Fruit fly (Drosophila melanogaster): ENCODE measurements around the gene Neb-cGP.

Neb-cGP gene

dm6 chrX:10460506-10461114, at the start of gene Neb-cGP (continued):
- TF ChIP-seq exex (tag; optimal IDR thresholded peaks at IDR 0.05) (peak; percentile 18), abd-A (tag; optimal IDR thresholded peaks at IDR 0.05) (no peak), Rx (GFP tag; IDR thresholded peaks at IDR 0.05) (no peak), sqz (GFP tag; optimal IDR thresholded peaks at IDR 0.05) (peak; percentile 18), pita (GFP tag; optimal IDR thresholded peaks at IDR 0.05) (no peak), pho (GFP tag; optimal IDR thresholded peaks at IDR 0.05) (peak; percentile 43), phol (tag; optimal IDR thresholded peaks at IDR 0.05) (peak; percentile 56), nom (GFP tag; optimal IDR thresholded peaks at IDR 0.05) (peak; percentile 35), CG17802 (tag; optimal IDR thresholded peaks at IDR 0.05) (peak; percentile 20), hbn (GFP tag; IDR thresholded peaks at IDR 0.05; ENCODE audit: partially characterized antibody) (peak; percentile 93), pum (GFP tag; optimal IDR thresholded peaks at IDR 0.05) (peak; percentile 43), repo (GFP tag; optimal IDR thresholded peaks at IDR 0.05) (peak; percentile 35), CG10543 (GFP tag; optimal IDR thresholded peaks at IDR 0.05) (peak; percentile 69), CG15269 (tag; optimal IDR thresholded peaks at IDR 0.05) (peak; percentile 52), CG43689 (GFP tag; IDR thresholded peaks at IDR 0.05) (no peak), CG6813 (GFP tag; optimal IDR thresholded peaks at IDR 0.05) (peak; percentile 47), zf30C (GFP tag; optimal IDR thresholded peaks at IDR 0.05) (no peak), NC2α (GFP tag; optimal IDR thresholded peaks at IDR 0.05) (no peak), caup (GFP tag; optimal IDR thresholded peaks at IDR 0.05; ENCODE audit: severe bottlenecking) (peak; percentile 75), mirr (GFP tag; optimal IDR thresholded peaks at IDR 0.05) (peak; percentile 45), grau (tag; optimal IDR thresholded peaks at IDR 0.05) (peak; percentile 60), CG11696 (GFP tag; IDR thresholded peaks at IDR 0.05) (no peak), gem (tag; optimal IDR thresholded peaks at IDR 0.05) (peak; percentile 39), so (GFP tag; IDR thresholded peaks at IDR 0.05) (no peak), CG14014 (GFP tag; IDR thresholded peaks at IDR 0.05) (peak; percentile 50; the same call in 1 of the 2 replicates), nau (GFP tag; optimal IDR thresholded peaks at IDR 0.05) (no peak), ab (GFP tag; optimal IDR thresholded peaks at IDR 0.05) (no peak), CG2120 (GFP tag; optimal IDR thresholded peaks at IDR 0.05) (peak; percentile 84), CG31365 (tag; optimal IDR thresholded peaks at IDR 0.05) (no peak), Hsf (GFP tag; optimal IDR thresholded peaks at IDR 0.05) (peak; percentile 51), tin (GFP tag; optimal IDR thresholded peaks at IDR 0.05) (peak; percentile 64), dmrt11E (tag; optimal IDR thresholded peaks at IDR 0.05) (peak; percentile 43), CG11504 (tag; optimal IDR thresholded peaks at IDR 0.05) (no peak), ken (GFP tag; IDR thresholded peaks at IDR 0.05) (peak; percentile 68; the same call in 2 of the 3 replicates), CG9437 (GFP tag; optimal IDR thresholded peaks at IDR 0.05) (no peak), bigmax (GFP tag; optimal IDR thresholded peaks at IDR 0.05) (peak; percentile 89), Neu2 (GFP tag; optimal IDR thresholded peaks at IDR 0.05; ENCODE audit: borderline replicate concordance) (no peak), Usf (GFP tag; optimal IDR thresholded peaks at IDR 0.05) (peak; percentile 10), CG11456 (GFP tag; IDR thresholded peaks at IDR 0.05) (peak; percentile 76; the same call in 2 of the 3 replicates), CG7357 (GFP tag; IDR thresholded peaks at IDR 0.05) (no peak), CG17186 (GFP tag; optimal IDR thresholded peaks at IDR 0.05) (peak; percentile 58), lola (GFP tag; optimal IDR thresholded peaks at IDR 0.05) (no peak), sens-2 (GFP tag; IDR thresholded peaks at IDR 0.05) (no peak), CG12769 (tag; optimal IDR thresholded peaks at IDR 0.05) (no peak), sima (GFP tag; optimal IDR thresholded peaks at IDR 0.05) (no peak), CG34422 (GFP tag; IDR thresholded peaks at IDR 0.05) (peak; percentile 47; the same call in 2 of the 3 replicates), stwl (tag; optimal IDR thresholded peaks at IDR 0.05) (peak; percentile 98), Xbp1 (GFP tag; optimal IDR thresholded peaks at IDR 0.05) (peak; percentile 71), CG34376 (GFP tag; optimal IDR thresholded peaks at IDR 0.05) (peak; percentile 54)
